Fruit fly (Drosophila melanogaster) whole organism: ENCODE results near the gene Atg13.

Source experiments
- CG8478 ChIP-seq: fragments of >200 bp; optimal IDR thresholded peaks from 2 replicates; lab custom pipeline; 2018; ENCODE audit warnings: inconsistent platforms
- Dll ChIP-seq: fragments of >200 bp; optimal IDR thresholded peaks from 2 replicates; lab custom pipeline; 2017
- EcR ChIP-seq, 2 experiments: fragments of >200 bp; optimal IDR thresholded peaks; 2 replicates each; lab custom pipeline; 2017; ENCODE audit warnings: missing biosample characterization in 2 of 2, missing genetic modification characterization in 2 of 2, missing genetic modification reagents in 2 of 2
- pan ChIP-seq: fragments of >200 bp; optimal IDR thresholded peaks from 2 replicates; lab custom pipeline; 2017
- psq ChIP-seq: fragments of >200 bp; optimal IDR thresholded peaks from 2 replicates; lab custom pipeline; 2017
- usp ChIP-seq: fragments of >200 bp; optimal IDR thresholded peaks from 2 replicates; lab custom pipeline; 2017; ENCODE audit warnings: missing biosample characterization, missing genetic modification characterization, mixed read lengths

DNA sequence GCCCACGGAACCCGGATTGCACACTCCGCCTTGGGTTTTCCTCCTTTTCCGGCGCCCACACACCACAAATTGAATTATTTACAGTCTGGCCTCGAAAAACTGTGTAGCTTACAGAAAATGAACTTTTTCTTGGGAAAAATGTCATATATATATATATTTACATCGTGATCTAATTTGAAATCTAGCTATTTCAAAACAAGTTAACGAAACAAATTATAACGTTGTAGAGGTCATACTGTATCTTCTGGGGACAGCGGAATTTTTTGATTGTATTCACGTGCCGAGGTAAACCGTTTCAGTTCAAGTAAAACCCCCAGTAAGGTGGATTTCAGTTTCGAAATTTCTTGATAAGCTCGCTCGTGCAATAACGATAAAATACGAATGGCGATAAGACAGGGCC lies 4.8 kb downstream of the Atg13 start:
- TF ChIP-seq psq (lab: Kevin White, UChicago), result no peak
- TF ChIP-seq EcR (GFP tag; optimal IDR thresholded peaks at IDR 0.05; lab: Kevin White, UChicago), result no peak
- no peak for TF ChIP-seq Dll (lab: Kevin White, UChicago)
- TF ChIP-seq CG8478, result no peak
- no peak for TF ChIP-seq usp (GFP tag; lab: Kevin White, UChicago)
- TF ChIP-seq pan (lab: Kevin White, UChicago), result no peak
